Worm (Caenorhabditis elegans) whole organism, L4 larva: ENCODE results near the gene F22H10.2.

ENCODE experiments used
- D1046.2 ChIP-seq: fragments of 200-800 bp; sonication (Bioruptor generic); IDR thresholded peaks from 2 replicates; pipeline ENCODE4 v1.3.6; 2022; ENCODE audit warnings: missing genetic modification characterization, missing compliant biosample characterization
- F26F4.8 ChIP-seq: fragments of 200-800 bp; sonication (Bioruptor generic); conservative IDR thresholded peaks from 2 replicates; pipeline ENCODE4 v1.3.6; 2022; ENCODE audit warnings: missing genetic modification characterization, missing compliant biosample characterization
- T26A8.4 ChIP-seq: fragments of 200-800 bp; sonication (Bioruptor generic); IDR thresholded peaks from 2 replicates; pipeline ENCODE4 v1.3.6; 2022; ENCODE audit warnings: missing genetic modification characterization, missing compliant biosample characterization
- Y105C5A.15 ChIP-seq: fragments of 200-800 bp; sonication (Bioruptor generic); IDR thresholded peaks from 2 replicates; pipeline ENCODE4 v1.3.6; 2022; ENCODE audit warnings: missing genetic modification characterization, missing compliant biosample characterization
- Y75B8A.6 ChIP-seq: fragments of 200-800 bp; sonication (Bioruptor generic); IDR thresholded peaks from 2 replicates; pipeline ENCODE4 v1.3.6; 2022; ENCODE audit warnings: missing genetic modification reagents, missing genetic modification characterization, missing compliant biosample characterization
- ZK337.2 ChIP-seq: fragments of 200-800 bp; sonication (Bioruptor generic); IDR thresholded peaks from 2 replicates; pipeline ENCODE4 v1.3.6; 2022; ENCODE audit warnings: missing genetic modification reagents, missing genetic modification characterization, missing compliant biosample characterization
- aha-1 ChIP-seq: fragments of 150-350 bp; peaks from one replicate; lab custom pipeline; 2014; ENCODE audit warnings: missing biosample characterization, missing genetic modification characterization
- arid-1 ChIP-seq: fragments of 200-800 bp; sonication (Bioruptor generic); conservative IDR thresholded peaks from 2 replicates; pipeline ENCODE4 v1.3.6; 2022; ENCODE audit warnings: missing genetic modification reagents, missing genetic modification characterization, missing compliant biosample characterization
- attf-4 ChIP-seq: sonication (generic microtip); optimal IDR thresholded peaks from 3 replicates; lab custom pipeline; 2017; ENCODE audit warnings: missing biosample characterization, missing genetic modification characterization
- ceh-62 ChIP-seq: sonication (generic microtip); optimal IDR thresholded peaks from 2 replicates; lab custom pipeline; 2017; ENCODE audit warnings: missing biosample characterization, missing genetic modification characterization
- ceh-82 ChIP-seq: sonication (generic microtip); optimal IDR thresholded peaks from 2 replicates; lab custom pipeline; 2017; ENCODE audit warnings: missing biosample characterization, missing genetic modification characterization
- cey-2 ChIP-seq: sonication (generic microtip); optimal IDR thresholded peaks from 3 replicates; lab custom pipeline; 2017; ENCODE audit warnings: missing genetic modification characterization, mild to moderate bottlenecking, missing compliant biosample characterization, antibody characterized with exemption, borderline replicate concordance; ENCODE audit not compliant: insufficient read depth
- ctbp-1 ChIP-seq: fragments of 200-800 bp; sonication (Bioruptor generic); IDR thresholded peaks from 2 replicates; pipeline ENCODE4 v1.3.6; 2022; ENCODE audit warnings: missing genetic modification reagents, missing genetic modification characterization, missing compliant biosample characterization
- daf-12 ChIP-seq: fragments of 150-350 bp; optimal IDR thresholded peaks from 2 replicates; lab custom pipeline; 2014; ENCODE audit warnings: missing biosample characterization, missing genetic modification reagents, missing genetic modification characterization
- daf-16 ChIP-seq, 3 experiments: sonication (generic microtip); optimal IDR thresholded peaks; 2 replicates each; lab custom pipeline; 2016 to 2017; ENCODE audit warnings: missing genetic modification characterization in 3 of 3, missing genetic modification reagents in 3 of 3, mild to moderate bottlenecking in 2 of 3, missing compliant biosample characterization in 2 of 3, missing biosample characterization in 1 of 3, moderate library complexity in 1 of 3
- daf-8 ChIP-seq: fragments of 200-800 bp; sonication (Bioruptor generic); IDR thresholded peaks from 2 replicates; pipeline ENCODE4 v1.3.6; 2022; ENCODE audit warnings: missing genetic modification characterization, missing compliant biosample characterization
- dmd-6 ChIP-seq: fragments of 200-800 bp; sonication (Bioruptor generic); IDR thresholded peaks from 2 replicates; pipeline ENCODE4 v1.3.6; 2022; ENCODE audit warnings: missing genetic modification reagents, missing genetic modification characterization, missing compliant biosample characterization
- duxl-1 ChIP-seq: sonication (generic microtip); optimal IDR thresholded peaks from 2 replicates; lab custom pipeline; 2016; ENCODE audit warnings: mild to moderate bottlenecking, missing genetic modification characterization, moderate library complexity, missing compliant biosample characterization; ENCODE audit not compliant: poor library complexity
- egl-43 ChIP-seq: fragments of 200-800 bp; sonication (Bioruptor generic); IDR thresholded peaks from 2 replicates; pipeline ENCODE4 v1.3.6; 2022; ENCODE audit warnings: missing genetic modification reagents, missing genetic modification characterization, missing compliant biosample characterization
- fkh-10 ChIP-seq: fragments of 150-350 bp; optimal IDR thresholded peaks from 2 replicates; lab custom pipeline; 2014; ENCODE audit warnings: missing biosample characterization, missing genetic modification reagents, missing genetic modification characterization
- hlh-30 ChIP-seq: sonication (generic microtip); optimal IDR thresholded peaks from 2 replicates; lab custom pipeline; 2017; ENCODE audit warnings: antibody characterized with exemption, mild to moderate bottlenecking, missing genetic modification characterization, missing compliant biosample characterization; ENCODE audit not compliant: insufficient read depth
- hmg-1.1 ChIP-seq: fragments of 200-800 bp; sonication (Bioruptor generic); IDR thresholded peaks from 2 replicates; pipeline ENCODE4 v1.3.6; 2022; ENCODE audit warnings: missing genetic modification reagents, missing genetic modification characterization, missing compliant biosample characterization
- lim-7 ChIP-seq: fragments of 200-800 bp; sonication (Bioruptor generic); IDR thresholded peaks from 2 replicates; pipeline ENCODE4 v1.3.6; 2022; ENCODE audit warnings: missing genetic modification characterization, missing compliant biosample characterization
- lin-1 ChIP-seq: fragments of 200-800 bp; sonication (Bioruptor generic); IDR thresholded peaks from 2 replicates; pipeline ENCODE4 v1.3.6; 2022; ENCODE audit warnings: missing genetic modification reagents, missing genetic modification characterization, missing compliant biosample characterization
- lin-29 ChIP-seq: fragments of 200-800 bp; sonication (Bioruptor generic); IDR thresholded peaks from 2 replicates; pipeline ENCODE4 v1.3.6; 2022; ENCODE audit warnings: missing genetic modification reagents, missing genetic modification characterization, missing compliant biosample characterization
- lsy-2 ChIP-seq, 2 experiments: fragments of 150-350 bp in 1 of 2; sonication (generic microtip) in 1 of 2; optimal IDR thresholded peaks; 2 replicates each; lab custom pipeline; 2014 to 2017; ENCODE audit warnings: missing biosample characterization in 2 of 2, missing genetic modification characterization in 2 of 2
- mep-1 ChIP-seq: fragments of 150-350 bp; sonication (generic microtip); optimal IDR thresholded peaks from 3 replicates; lab custom pipeline; 2014; ENCODE audit warnings: missing biosample characterization, missing genetic modification characterization
- mes-2 ChIP-seq: sonication (generic microtip); optimal IDR thresholded peaks from 2 replicates; lab custom pipeline; 2016; ENCODE audit warnings: missing genotype, mild to moderate bottlenecking, missing genetic modification characterization, missing compliant biosample characterization; ENCODE audit not compliant: poor library complexity, severe bottlenecking
- nhr-10 ChIP-seq: fragments of 150-350 bp; optimal IDR thresholded peaks from 2 replicates; lab custom pipeline; 2014; ENCODE audit warnings: missing biosample characterization, missing genetic modification characterization
- nhr-111 ChIP-seq: fragments of 200-800 bp; sonication (Bioruptor generic); optimal IDR thresholded peaks from 2 replicates; lab custom pipeline; 2018; ENCODE audit warnings: mild to moderate bottlenecking, missing genetic modification characterization, missing compliant biosample characterization
- nhr-25 ChIP-seq: sonication (generic microtip); optimal IDR thresholded peaks from 2 replicates; lab custom pipeline; 2017; ENCODE audit warnings: missing genetic modification characterization, mild to moderate bottlenecking, missing compliant biosample characterization, antibody characterized with exemption, moderate library complexity, borderline replicate concordance; ENCODE audit not compliant: insufficient read depth
- nhr-28 ChIP-seq: fragments of 150-350 bp; optimal IDR thresholded peaks from 2 replicates; lab custom pipeline; 2014; ENCODE audit warnings: missing biosample characterization, missing genetic modification characterization
- nhr-6 ChIP-seq: fragments of 150-350 bp; optimal IDR thresholded peaks from 2 replicates; lab custom pipeline; 2014; ENCODE audit warnings: missing biosample characterization, missing genetic modification characterization
- pha-4 ChIP-seq, 2 experiments: fragments of 150-350 bp in 1 of 2; fragments of 200-800 bp in 1 of 2; sonication (Bioruptor generic) in 1 of 2; IDR thresholded peaks in 1 of 2; optimal IDR thresholded peaks in 1 of 2; 2 replicates each; pipeline versions ENCODE4 v1.3.6 to Lab custom; 2014 to 2022; ENCODE audit warnings: missing genetic modification characterization in 2 of 2, missing genetic modification reagents in 2 of 2, missing biosample characterization in 1 of 2, missing compliant biosample characterization in 1 of 2
- pqm-1 ChIP-seq: sonication (generic microtip); optimal IDR thresholded peaks from 2 replicates; lab custom pipeline; 2017; ENCODE audit warnings: missing biosample characterization, missing genetic modification characterization
- saeg-2 ChIP-seq: fragments of 200-800 bp; sonication (Bioruptor generic); IDR thresholded peaks from 2 replicates; pipeline ENCODE4 v1.3.6; 2022; ENCODE audit warnings: missing genetic modification reagents, missing genetic modification characterization, missing compliant biosample characterization
- set-16 ChIP-seq: fragments of 200-800 bp; sonication (Bioruptor generic); IDR thresholded peaks from 2 replicates; pipeline ENCODE4 v1.3.6; 2022; ENCODE audit warnings: missing genetic modification reagents, missing genetic modification characterization, missing compliant biosample characterization
- snpc-1.2 ChIP-seq: fragments of 200-800 bp; sonication (Bioruptor generic); IDR thresholded peaks from 2 replicates; pipeline ENCODE4 v1.3.6; 2022; ENCODE audit warnings: missing genetic modification reagents, missing genetic modification characterization, missing compliant biosample characterization
- snpc-4 ChIP-seq: fragments of 150-350 bp; optimal IDR thresholded peaks from 2 replicates; lab custom pipeline; 2014; ENCODE audit warnings: missing biosample characterization, missing genetic modification characterization
- tag-97 ChIP-seq: fragments of 200-800 bp; sonication (Bioruptor generic); IDR thresholded peaks from 2 replicates; pipeline ENCODE4 v1.3.6; 2022; ENCODE audit warnings: missing genetic modification characterization, missing compliant biosample characterization
- unc-130 ChIP-seq: sonication (generic microtip); optimal IDR thresholded peaks from 2 replicates; lab custom pipeline; 2016; ENCODE audit warnings: missing genetic modification reagents, missing genetic modification characterization, missing compliant biosample characterization
- unc-39 ChIP-seq: sonication (generic microtip); optimal IDR thresholded peaks from 2 replicates; lab custom pipeline; 2017; ENCODE audit warnings: missing biosample characterization, missing genetic modification characterization
- unc-62 ChIP-seq, 3 experiments: fragments of 150-350 bp in 1 of 3; sonication (generic microtip); optimal IDR thresholded peaks in 2 of 3; peaks in 1 of 3; 1 replicate in 1 of 3; 2 replicates in 2 of 3; lab custom pipeline; 2014 to 2017; ENCODE audit warnings: missing biosample characterization in 3 of 3, missing genetic modification characterization in 3 of 3, missing genetic modification reagents in 3 of 3, missing genotype in 1 of 3
- vab-7 ChIP-seq: fragments of 200-800 bp; sonication (Bioruptor generic); IDR thresholded peaks from 2 replicates; pipeline ENCODE4 v1.3.6; 2022; ENCODE audit warnings: missing genetic modification reagents, missing genetic modification characterization, missing compliant biosample characterization
- zip-2 ChIP-seq: fragments of 150-350 bp; optimal IDR thresholded peaks from 2 replicates; lab custom pipeline; 2014; ENCODE audit warnings: missing biosample characterization, missing genetic modification characterization
- ztf-11 ChIP-seq: fragments of 150-350 bp; optimal IDR thresholded peaks from 2 replicates; lab custom pipeline; 2014; ENCODE audit warnings: missing biosample characterization, missing genetic modification characterization
- ztf-7 ChIP-seq: fragments of 150-350 bp; optimal IDR thresholded peaks from 2 replicates; lab custom pipeline; 2014; ENCODE audit warnings: missing biosample characterization, missing genetic modification characterization

Gene F22H10.2

DNA sequence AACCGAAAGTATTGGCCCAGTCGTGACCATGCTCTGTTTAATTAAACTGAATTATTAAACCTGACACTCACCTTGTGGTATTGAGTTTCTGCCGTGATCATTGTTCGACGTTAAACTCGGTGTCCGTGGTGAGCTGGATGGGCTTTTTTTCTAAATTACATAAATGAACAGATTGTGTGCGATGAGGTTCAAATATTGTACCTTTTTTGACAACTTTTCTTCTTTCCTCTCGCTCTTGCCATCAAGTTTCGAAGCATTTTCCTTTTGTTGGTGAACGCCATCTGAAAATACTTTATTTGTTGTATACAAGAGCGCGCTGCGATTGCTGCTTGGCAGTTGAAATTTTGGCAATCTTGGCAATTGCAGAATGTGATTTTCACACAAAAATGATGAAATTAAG, 8.6 kb downstream of the F22H10.2 start, which contains the start of gene F22H10.11:
TSS of gene F22H10.11 (minus strand) at position 101 of the 400 bp plus-strand sequence.
- TF ChIP-seq nhr-111: no peak

- peak; percentile 22 for TF ChIP-seq mes-2
- no peak for TF ChIP-seq zip-2 (tag; lab: Kevin White, UChicago)
- TF ChIP-seq nhr-25 (tag; lab: Kevin White, UChicago): no peak
- no peak for TF ChIP-seq ceh-82
- no peak for TF ChIP-seq unc-39 (tag; lab: Kevin White, UChicago)
- no peak for TF ChIP-seq F26F4.8
- no peak for TF ChIP-seq lsy-2 (tag; optimal IDR thresholded peaks at IDR 0.05; lab: Kevin White, UChicago)
- no peak for TF ChIP-seq duxl-1 (tag; lab: Kevin White, UChicago)
- TF ChIP-seq mep-1: no peak
- TF ChIP-seq aha-1 (tag; lab: Kevin White, UChicago): peak; percentile 50
- no peak for TF ChIP-seq ztf-11 (tag; lab: Kevin White, UChicago)
- TF ChIP-seq lim-7 (GFP tag; lab: Robert Waterston, UW): peak; percentile 56; the same call in 1 of the 2 replicates
- TF ChIP-seq nhr-28 (tag; lab: Kevin White, UChicago): no peak
- no peak for TF ChIP-seq lin-1 (GFP tag; lab: Robert Waterston, UW)
- TF ChIP-seq set-16 (GFP tag; lab: Robert Waterston, UW): no peak
- no peak for TF ChIP-seq ztf-7 (tag; lab: Kevin White, UChicago)
- no peak for TF ChIP-seq daf-12 (tag; lab: Kevin White, UChicago)
- TF ChIP-seq arid-1 (GFP tag; lab: Robert Waterston, UW): no peak
- no peak for TF ChIP-seq lin-29
- TF ChIP-seq saeg-2: no peak
- no peak for TF ChIP-seq ZK337.2
- no peak for TF ChIP-seq tag-97 (GFP tag; lab: Robert Waterston, UW)
- TF ChIP-seq dmd-6 (GFP tag; lab: Robert Waterston, UW): peak; percentile 57
- TF ChIP-seq egl-43: 0 out of 2 replicates have a peak, but pooled peaks have one; percentile 31
- TF ChIP-seq hlh-30 (tag; lab: Kevin White, UChicago): no peak
- TF ChIP-seq D1046.2 (GFP tag; lab: Robert Waterston, UW): no peak
- TF ChIP-seq pha-4 (GFP tag; IDR thresholded peaks at IDR 0.05; lab: Robert Waterston, UW): no peak
- TF ChIP-seq pha-4 (tag; optimal IDR thresholded peaks at IDR 0.05; lab: Kevin White, UChicago): no peak
- TF ChIP-seq nhr-6: no peak
- no peak for TF ChIP-seq unc-130 (GFP tag; lab: Kevin White, UChicago)
- no peak for TF ChIP-seq Y105C5A.15
- TF ChIP-seq nhr-10 (tag; lab: Kevin White, UChicago): no peak
- TF ChIP-seq vab-7 (GFP tag; lab: Robert Waterston, UW): 0 out of 2 replicates have a peak, but pooled peaks have one; percentile 12
- TF ChIP-seq ctbp-1: no peak
- TF ChIP-seq unc-62 (GFP tag; optimal IDR thresholded peaks at IDR 0.05 in 1 of 2; lab: Kevin White, UChicago): peak in 1 of 2 experiments; percentile 58
- TF ChIP-seq unc-62 (tag; optimal IDR thresholded peaks at IDR 0.05; lab: Kevin White, UChicago): no peak
- no peak for TF ChIP-seq Y75B8A.6 (GFP tag; lab: Robert Waterston, UW)
- TF ChIP-seq hmg-1.1: no peak
- no peak for TF ChIP-seq T26A8.4 (GFP tag; lab: Robert Waterston, UW)
- no peak for TF ChIP-seq snpc-4 (tag; lab: Kevin White, UChicago)
- TF ChIP-seq daf-16 (GFP tag; optimal IDR thresholded peaks at IDR 0.05; lab: Kevin White, UChicago): no peak
- peak; percentile 5 for TF ChIP-seq daf-16 (tag; optimal IDR thresholded peaks at IDR 0.05; lab: Kevin White, UChicago)
- TF ChIP-seq daf-8 (GFP tag; lab: Robert Waterston, UW): no peak
- no peak for TF ChIP-seq attf-4 (tag; lab: Kevin White, UChicago)
- TF ChIP-seq pqm-1 (tag; lab: Kevin White, UChicago): no peak
- no peak for TF ChIP-seq fkh-10 (GFP tag; lab: Kevin White, UChicago)
- TF ChIP-seq cey-2 (tag; lab: Kevin White, UChicago): no peak
- no peak for TF ChIP-seq ceh-62 (tag; lab: Kevin White, UChicago)
- 0 out of 2 replicates have a peak, but pooled peaks have one; percentile 50 for TF ChIP-seq snpc-1.2
Measured at ce11 chrX:16689852-16690473, 10.6 kb downstream of the F22H10.2 start.
